Fruit fly (Drosophila melanogaster) whole organism, pupa: Measurements from ENCODE around the gene dia.

Experiments
- CG12605 ChIP-seq: fragments of 200-800 bp; sonication (Bioruptor generic); IDR thresholded peaks from 2 replicates; pipeline ENCODE4 v1.3.6; 2022; ENCODE audit warnings: missing biosample characterization, missing genetic modification characterization
- CG13204 ChIP-seq: fragments of 200-800 bp; sonication (Bioruptor generic); optimal IDR thresholded peaks from 2 replicates; lab custom pipeline; 2018; ENCODE audit warnings: missing biosample characterization, mild to moderate bottlenecking, missing genetic modification characterization, moderate library complexity
- CG17806 ChIP-seq: fragments of 200-800 bp; sonication (Bioruptor generic); optimal IDR thresholded peaks from 2 replicates; lab custom pipeline; 2018; ENCODE audit warnings: missing biosample characterization, mild to moderate bottlenecking, missing genetic modification characterization, moderate library complexity
- CG32121 ChIP-seq: fragments of 200-800 bp; sonication (Bioruptor generic); IDR thresholded peaks from 2 replicates; pipeline ENCODE4 v1.3.6; 2022; ENCODE audit warnings: missing biosample characterization, missing genetic modification characterization
- CG34367 ChIP-seq: fragments of 200-800 bp; sonication (Bioruptor generic); optimal IDR thresholded peaks from 2 replicates; lab custom pipeline; 2018; ENCODE audit warnings: missing biosample characterization, mild to moderate bottlenecking, missing genetic modification characterization
- CG8301 ChIP-seq: fragments of 200-800 bp; sonication (Bioruptor generic); optimal IDR thresholded peaks from 2 replicates; lab custom pipeline; 2018; ENCODE audit warnings: missing biosample characterization, mild to moderate bottlenecking, missing genetic modification characterization
- D1 ChIP-seq: fragments of 200-800 bp; sonication (Bioruptor generic); optimal IDR thresholded peaks from 2 replicates; lab custom pipeline; 2018; ENCODE audit warnings: missing biosample characterization, mild to moderate bottlenecking, missing genetic modification characterization, moderate library complexity
- EcR ChIP-seq: fragments of 200-800 bp; sonication (Bioruptor generic); optimal IDR thresholded peaks from 3 replicates; lab custom pipeline; 2019; ENCODE audit warnings: missing biosample characterization, missing genetic modification characterization, mild to moderate bottlenecking, moderate library complexity, missing genetic modification reagents
- Pif1B ChIP-seq: fragments of 200-800 bp; sonication (Bioruptor generic); optimal IDR thresholded peaks from 3 replicates; lab custom pipeline; 2016; ENCODE audit warnings: missing biosample characterization, missing genetic modification characterization
- Snoo ChIP-seq: fragments of 200-800 bp; sonication (Bioruptor generic); optimal IDR thresholded peaks from 3 replicates; lab custom pipeline; 2017; ENCODE audit warnings: missing biosample characterization, mild to moderate bottlenecking, missing genetic modification characterization, inconsistent platforms
- fd96Ca ChIP-seq: fragments of 200-800 bp; sonication (Bioruptor generic); IDR thresholded peaks from 3 replicates; pipeline ENCODE4 v1.3.6; 2022; ENCODE audit warnings: missing biosample characterization, missing genetic modification characterization
- gl ChIP-seq: fragments of 200-800 bp; sonication (Bioruptor generic); optimal IDR thresholded peaks from 2 replicates; lab custom pipeline; 2018; ENCODE audit warnings: missing biosample characterization, mild to moderate bottlenecking, missing genetic modification characterization
- rn ChIP-seq: fragments of 200-800 bp; sonication (Bioruptor generic); IDR thresholded peaks from 2 replicates; pipeline ENCODE4 v1.3.6; 2022; ENCODE audit warnings: missing biosample characterization, missing genetic modification characterization

DNA sequence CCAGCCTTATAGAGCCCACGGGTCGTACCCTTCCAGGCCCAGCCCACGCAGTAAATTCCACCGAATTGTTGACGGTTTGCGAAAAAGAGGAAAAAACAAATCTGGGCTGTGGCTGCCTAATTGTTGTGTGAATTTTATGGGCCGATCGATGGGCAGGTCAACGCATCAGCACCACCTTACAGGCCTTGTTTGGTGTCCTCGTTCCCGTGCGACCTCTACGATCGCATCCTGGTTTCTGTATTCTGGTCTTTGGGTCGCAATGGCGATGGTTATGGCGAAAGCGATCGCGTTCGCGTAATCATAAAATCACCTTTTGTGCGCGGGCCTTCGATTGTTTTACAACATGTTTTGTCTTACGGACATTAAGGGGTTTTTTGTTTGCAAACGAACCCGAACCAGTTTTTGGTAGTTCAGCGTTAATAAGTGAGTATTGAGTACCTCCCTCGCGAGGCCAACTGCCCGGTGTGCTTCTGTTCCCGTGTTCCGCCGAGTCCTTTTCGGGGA is 10.7 kb downstream of the dia start:
- TF ChIP-seq CG34367 (tag; lab: Kevin White, UChicago) (no peak), CG17806 (tag; lab: Kevin White, UChicago) (no peak), Snoo (tag; lab: Kevin White, UChicago) (no peak), fd96Ca (GFP tag; lab: Robert Waterston, UW) (no peak), gl (tag; lab: Kevin White, UChicago) (no peak), EcR (no peak), CG32121 (no peak), rn (no peak), CG8301 (tag; lab: Kevin White, UChicago) (no peak), D1 (no peak), Pif1B (GFP tag; lab: Kevin White, UChicago) (no peak), CG12605 (no peak), CG13204 (GFP tag; lab: Kevin White, UChicago) (no peak)
